Fruit fly (Drosophila melanogaster): ENCODE results near the gene DCAF12.

- TF ChIP-seq Mnt (GFP tag; optimal IDR thresholded peaks at IDR 0.05) (no peak), Hr96 (GFP tag; optimal IDR thresholded peaks at IDR 0.05) (no peak), CG7045 (GFP tag; optimal IDR thresholded peaks at IDR 0.05) (no peak), kay (GFP tag; ENCODE audit: borderline replicate concordance) (no peak)
Measured at dm6 chr3R:12020987-12021386, 4.2 kb upstream of the DCAF12 start.

Measured in whole organism, adult.